Fruit fly (Drosophila melanogaster) whole organism, pupa: Measurements from ENCODE around the gene PolA1.

ENCODE experiments used
- CG10348 ChIP-seq: fragments of 200-800 bp; sonication (Bioruptor generic); IDR thresholded peaks from 2 replicates; pipeline ENCODE4 v1.3.6; 2022; ENCODE audit warnings: missing biosample characterization, missing genetic modification characterization
- CG13204 ChIP-seq: fragments of 200-800 bp; sonication (Bioruptor generic); optimal IDR thresholded peaks from 2 replicates; lab custom pipeline; 2018; ENCODE audit warnings: missing biosample characterization, mild to moderate bottlenecking, missing genetic modification characterization, moderate library complexity
- CG17806 ChIP-seq: fragments of 200-800 bp; sonication (Bioruptor generic); optimal IDR thresholded peaks from 2 replicates; lab custom pipeline; 2018; ENCODE audit warnings: missing biosample characterization, mild to moderate bottlenecking, missing genetic modification characterization, moderate library complexity
- CG32121 ChIP-seq: fragments of 200-800 bp; sonication (Bioruptor generic); IDR thresholded peaks from 2 replicates; pipeline ENCODE4 v1.3.6; 2022; ENCODE audit warnings: missing biosample characterization, missing genetic modification characterization
- CG34367 ChIP-seq: fragments of 200-800 bp; sonication (Bioruptor generic); optimal IDR thresholded peaks from 2 replicates; lab custom pipeline; 2018; ENCODE audit warnings: missing biosample characterization, mild to moderate bottlenecking, missing genetic modification characterization
- CG4496 ChIP-seq: fragments of 200-800 bp; sonication (Bioruptor generic); IDR thresholded peaks from 3 replicates; pipeline ENCODE4 v1.3.6; 2022; ENCODE audit warnings: missing biosample characterization, missing genetic modification characterization
- CG9948 ChIP-seq: fragments of 200-800 bp; sonication (Bioruptor generic); optimal IDR thresholded peaks from 2 replicates; lab custom pipeline; 2018; ENCODE audit warnings: missing biosample characterization, mild to moderate bottlenecking, missing genetic modification characterization, moderate library complexity
- EcR ChIP-seq: fragments of 200-800 bp; sonication (Bioruptor generic); optimal IDR thresholded peaks from 3 replicates; lab custom pipeline; 2019; ENCODE audit warnings: missing biosample characterization, missing genetic modification characterization, mild to moderate bottlenecking, moderate library complexity, missing genetic modification reagents
- Ets98B ChIP-seq: fragments of 200-800 bp; sonication (Bioruptor generic); IDR thresholded peaks from 2 replicates; pipeline ENCODE4 v1.3.6; 2022; ENCODE audit warnings: missing biosample characterization, missing genetic modification characterization
- Pif1A ChIP-seq: fragments of 200-800 bp; sonication (Bioruptor generic); optimal IDR thresholded peaks from 3 replicates; lab custom pipeline; 2016; ENCODE audit warnings: missing biosample characterization, missing genetic modification characterization
- Pif1B ChIP-seq: fragments of 200-800 bp; sonication (Bioruptor generic); optimal IDR thresholded peaks from 3 replicates; lab custom pipeline; 2016; ENCODE audit warnings: missing biosample characterization, missing genetic modification characterization
- Snoo ChIP-seq: fragments of 200-800 bp; sonication (Bioruptor generic); optimal IDR thresholded peaks from 3 replicates; lab custom pipeline; 2017; ENCODE audit warnings: missing biosample characterization, mild to moderate bottlenecking, missing genetic modification characterization, inconsistent platforms
- fd96Ca ChIP-seq: fragments of 200-800 bp; sonication (Bioruptor generic); IDR thresholded peaks from 3 replicates; pipeline ENCODE4 v1.3.6; 2022; ENCODE audit warnings: missing biosample characterization, missing genetic modification characterization

DNA sequence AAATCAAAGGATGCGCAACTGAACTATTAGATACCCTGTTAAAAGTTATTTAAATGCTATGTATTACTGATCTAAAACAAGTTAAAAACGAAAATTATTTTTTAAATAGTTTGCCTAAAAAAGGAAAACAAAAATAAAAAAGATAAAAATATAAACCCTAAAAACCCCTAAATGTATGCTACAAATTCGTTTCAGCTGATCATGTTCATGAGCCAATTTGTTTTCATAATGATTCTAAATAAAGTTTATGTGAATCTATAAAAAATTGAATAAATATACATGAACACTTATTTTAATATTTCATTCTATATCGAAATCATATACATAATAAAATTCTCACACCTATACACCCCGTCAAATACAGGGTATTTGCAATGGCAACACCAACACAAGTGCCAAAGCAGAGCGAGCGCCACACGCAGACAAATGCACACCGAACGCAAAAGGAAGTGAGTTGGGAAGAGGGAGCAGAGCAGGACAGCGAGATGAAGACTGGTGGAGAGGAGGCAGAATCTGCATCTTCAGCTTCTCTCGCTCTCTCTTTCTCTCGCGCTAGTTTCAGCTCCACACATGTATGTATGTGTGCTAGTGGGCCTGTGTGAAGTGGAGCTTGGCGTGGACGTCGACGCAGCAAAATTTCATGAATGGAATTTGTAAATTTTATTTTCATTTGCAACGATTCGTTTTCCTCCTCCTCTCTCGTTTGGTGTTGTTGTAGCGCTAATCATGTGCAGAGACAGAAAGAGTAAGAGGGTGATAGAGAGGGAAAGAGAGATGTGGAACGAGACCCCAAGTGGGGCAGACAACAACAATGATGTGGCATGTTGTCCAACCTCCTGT, 20.3 kb downstream of the PolA1 start:
- TF ChIP-seq EcR (peak; percentile 76), CG17806 (peak; percentile 90), CG32121 (GFP tag; lab: Robert Waterston, UW) (peak; percentile 51; the same call in 1 of the 2 replicates), CG9948 (tag; lab: Kevin White, UChicago) (peak; percentile 96), Snoo (peak; percentile 74), CG13204 (GFP tag; lab: Kevin White, UChicago) (peak; percentile 32), Ets98B (GFP tag; lab: Robert Waterston, UW) (peak; percentile 33; the same call in 1 of the 2 replicates), CG34367 (peak; percentile 88), CG4496 (GFP tag; lab: Robert Waterston, UW) (no peak), CG10348 (GFP tag; lab: Robert Waterston, UW) (no peak), Pif1B (GFP tag; lab: Kevin White, UChicago) (peak; percentile 77), fd96Ca (GFP tag; lab: Robert Waterston, UW) (peak; percentile 70), Pif1A (GFP tag; lab: Kevin White, UChicago) (peak; percentile 52)
